Worm (Caenorhabditis elegans) whole organism, L4 larva: ENCODE results near the gene inf-1.

Source experiments
- D1046.2 ChIP-seq: fragments of 200-800 bp; sonication (Bioruptor generic); IDR thresholded peaks from 2 replicates; pipeline ENCODE4 v1.3.6; 2022; ENCODE audit warnings: missing genetic modification characterization, missing compliant biosample characterization
- R02D3.7 ChIP-seq: fragments of 150-350 bp; sonication (generic microtip); optimal IDR thresholded peaks from 3 replicates; lab custom pipeline; 2014; ENCODE audit warnings: missing biosample characterization, missing genetic modification characterization
- egl-43 ChIP-seq: fragments of 200-800 bp; sonication (Bioruptor generic); IDR thresholded peaks from 2 replicates; pipeline ENCODE4 v1.3.6; 2022; ENCODE audit warnings: missing genetic modification reagents, missing genetic modification characterization, missing compliant biosample characterization
- fos-1 ChIP-seq: fragments of 150-350 bp; optimal IDR thresholded peaks from 2 replicates; lab custom pipeline; 2014; ENCODE audit warnings: missing biosample characterization, missing genetic modification characterization
- jun-1 ChIP-seq: fragments of 150-350 bp; optimal IDR thresholded peaks from 2 replicates; lab custom pipeline; 2014; ENCODE audit warnings: missing biosample characterization, missing genetic modification reagents, missing genetic modification characterization
- pha-4 ChIP-seq, 2 experiments: fragments of 150-350 bp in 1 of 2; fragments of 200-800 bp in 1 of 2; sonication (Bioruptor generic) in 1 of 2; IDR thresholded peaks in 1 of 2; optimal IDR thresholded peaks in 1 of 2; 2 replicates each; pipeline versions ENCODE4 v1.3.6 to Lab custom; 2014 to 2022; ENCODE audit warnings: missing genetic modification characterization in 2 of 2, missing genetic modification reagents in 2 of 2, missing biosample characterization in 1 of 2, missing compliant biosample characterization in 1 of 2
- spr-1 ChIP-seq: sonication (generic microtip); optimal IDR thresholded peaks from 2 replicates; lab custom pipeline; 2016; ENCODE audit warnings: mild to moderate bottlenecking, missing genetic modification characterization, missing compliant biosample characterization
- unc-39 ChIP-seq: sonication (generic microtip); optimal IDR thresholded peaks from 2 replicates; lab custom pipeline; 2017; ENCODE audit warnings: missing biosample characterization, missing genetic modification characterization

DNA sequence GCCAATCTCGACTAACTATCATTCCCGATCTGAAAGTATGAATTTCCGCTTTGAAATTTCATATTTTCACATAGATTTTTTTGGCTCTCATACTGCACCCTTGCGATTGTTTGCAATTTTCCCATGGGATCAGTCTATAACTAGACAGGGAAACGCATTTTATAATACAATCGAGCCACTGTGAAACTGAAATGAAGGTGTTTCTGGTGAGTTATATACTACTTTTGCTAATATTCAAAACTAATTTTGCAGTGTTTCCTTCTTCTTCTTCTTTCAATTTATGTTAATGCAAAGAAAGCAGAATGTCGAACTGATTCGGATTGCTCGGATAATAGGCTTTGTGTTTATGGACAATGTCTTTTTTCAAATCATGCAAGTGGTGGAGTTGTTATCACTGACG lies 44.0 kb upstream of the inf-1 start:
- TF ChIP-seq pha-4 (GFP tag; IDR thresholded peaks at IDR 0.05; lab: Robert Waterston, UW) (no peak), pha-4 (tag; optimal IDR thresholded peaks at IDR 0.05; lab: Kevin White, UChicago) (no peak), jun-1 (tag; lab: Kevin White, UChicago) (no peak), D1046.2 (no peak), R02D3.7 (tag; lab: Kevin White, UChicago) (no peak), fos-1 (tag; lab: Kevin White, UChicago) (no peak), egl-43 (no peak), spr-1 (no peak), unc-39 (no peak)
